Worm (Caenorhabditis elegans) whole organism, L2 larva: ENCODE measurements around the gene clec-153.

Experiments used
- ama-1 ChIP-seq: fragments of 150-350 bp; optimal IDR thresholded peaks from 2 replicates; lab custom pipeline; 2018; ENCODE audit warnings: inconsistent platforms
- blmp-1 ChIP-seq: sonication (generic microtip); optimal IDR thresholded peaks from 2 replicates; lab custom pipeline; 2017; ENCODE audit warnings: missing genetic modification characterization, mild to moderate bottlenecking, missing compliant biosample characterization, antibody characterized with exemption, moderate library complexity; ENCODE audit not compliant: insufficient read depth
- ceh-82 ChIP-seq: fragments of 150-350 bp; optimal IDR thresholded peaks from 2 replicates; lab custom pipeline; 2014; ENCODE audit warnings: missing biosample characterization, missing genetic modification characterization
- egl-27 ChIP-seq: sonication (generic microtip); optimal IDR thresholded peaks from 3 replicates; lab custom pipeline; 2017; ENCODE audit warnings: missing biosample characterization, missing genetic modification reagents, missing genetic modification characterization
- elt-3 ChIP-seq: sonication (generic microtip); optimal IDR thresholded peaks from 2 replicates; lab custom pipeline; 2017; ENCODE audit warnings: missing biosample characterization, missing genetic modification characterization
- fos-1 ChIP-seq: fragments of 150-350 bp; optimal IDR thresholded peaks from 2 replicates; lab custom pipeline; 2014; ENCODE audit warnings: missing biosample characterization, missing genetic modification characterization

DNA sequence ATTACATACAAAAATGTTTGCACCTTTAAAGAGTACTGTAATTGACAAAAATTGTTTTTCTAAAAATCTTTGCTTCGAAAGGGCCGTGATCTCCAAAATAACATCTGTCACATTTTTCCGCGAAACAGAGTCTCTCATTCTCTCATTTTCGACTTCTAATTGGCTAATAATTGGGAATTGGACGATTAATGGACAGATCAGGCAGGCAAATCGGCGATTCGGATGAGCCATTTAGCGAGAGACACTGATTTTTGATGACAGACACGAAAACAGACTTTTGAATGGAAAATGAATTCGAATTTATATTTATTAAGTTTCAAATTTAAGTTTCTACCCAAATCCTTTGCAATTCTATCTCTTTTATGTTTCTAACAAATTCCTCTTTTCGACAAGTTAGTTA is 31.2 kb upstream of the clec-153 start:
- TF ChIP-seq fos-1 (tag; lab: Kevin White, UChicago) (no peak), elt-3 (tag; lab: Kevin White, UChicago) (no peak), ceh-82 (tag; lab: Kevin White, UChicago) (no peak), ama-1 (lab: Kevin White, UChicago) (no peak), blmp-1 (tag; lab: Kevin White, UChicago) (no peak), egl-27 (tag; lab: Kevin White, UChicago) (no peak)
